Worm (Caenorhabditis elegans) whole organism, young adult: Measurements from ENCODE around the gene ZK1240.1.

Experiments used
- B0019.2 ChIP-seq: fragments of 200-800 bp; sonication (Bioruptor generic); conservative IDR thresholded peaks from 2 replicates; pipeline ENCODE4 v1.3.6; 2022; ENCODE audit warnings: missing genetic modification reagents, missing genetic modification characterization, missing compliant biosample characterization
- B0261.1 ChIP-seq: sonication (generic microtip); optimal IDR thresholded peaks from 2 replicates; lab custom pipeline; 2016; ENCODE audit warnings: mild to moderate bottlenecking, missing genetic modification characterization, moderate library complexity, missing compliant biosample characterization
- F23B12.7 ChIP-seq: sonication (generic microtip); optimal IDR thresholded peaks from 2 replicates; lab custom pipeline; 2017; ENCODE audit warnings: missing genetic modification characterization, mild to moderate bottlenecking, missing compliant biosample characterization, antibody characterized with exemption, moderate library complexity; ENCODE audit not compliant: insufficient read depth
- T26A5.8 ChIP-seq: sonication (generic microtip); optimal IDR thresholded peaks from 2 replicates; lab custom pipeline; 2016; ENCODE audit warnings: missing genetic modification characterization, missing compliant biosample characterization
- Y56A3A.18 ChIP-seq: fragments of 200-800 bp; sonication (Bioruptor generic); IDR thresholded peaks from 2 replicates; pipeline ENCODE4 v1.3.6; 2022; ENCODE audit warnings: missing genetic modification reagents, missing genetic modification characterization, missing compliant biosample characterization
- Y79H2A.3 ChIP-seq: fragments of 200-800 bp; sonication (Bioruptor generic); conservative IDR thresholded peaks from 2 replicates; pipeline ENCODE4 v1.3.6; 2022; ENCODE audit warnings: missing genetic modification reagents, missing genetic modification characterization, missing compliant biosample characterization
- bed-1 ChIP-seq: fragments of 200-800 bp; sonication (Bioruptor generic); IDR thresholded peaks from 2 replicates; pipeline ENCODE4 v1.3.6; 2022; ENCODE audit warnings: missing genetic modification reagents, missing genetic modification characterization, missing compliant biosample characterization
- cebp-1 ChIP-seq, 2 experiments: fragments of 200-800 bp in 1 of 2; sonication (Bioruptor generic) in 1 of 2; sonication (generic microtip) in 1 of 2; IDR thresholded peaks in 1 of 2; optimal IDR thresholded peaks in 1 of 2; 2 replicates each; pipeline versions ENCODE4 v1.3.6 to Lab custom; 2017 to 2022; ENCODE audit warnings: missing compliant biosample characterization in 2 of 2, missing genetic modification characterization in 2 of 2, mild to moderate bottlenecking in 1 of 2, missing genetic modification reagents in 1 of 2, moderate library complexity in 1 of 2
- egrh-3 ChIP-seq: fragments of 200-800 bp; sonication (Bioruptor generic); IDR thresholded peaks from 2 replicates; pipeline ENCODE4 v1.3.6; 2022; ENCODE audit warnings: missing genetic modification reagents, missing genetic modification characterization, missing compliant biosample characterization
- lin-35 ChIP-seq, 3 experiments: fragments of 150-350 bp in 2 of 3; sonication (generic microtip) in 1 of 3; optimal IDR thresholded peaks; 2 replicates each; lab custom pipeline; 2014 to 2018; ENCODE audit warnings: missing biosample characterization in 3 of 3, missing genetic modification characterization in 3 of 3, missing genetic modification reagents in 3 of 3
- lsl-1 ChIP-seq: fragments of 200-800 bp; sonication (Bioruptor generic); optimal IDR thresholded peaks from 2 replicates; lab custom pipeline; 2018; ENCODE audit warnings: mild to moderate bottlenecking, missing genetic modification characterization, moderate library complexity, missing compliant biosample characterization
- madf-3 ChIP-seq: fragments of 200-800 bp; sonication (Bioruptor generic); IDR thresholded peaks from 2 replicates; pipeline ENCODE4 v1.3.6; 2022; ENCODE audit warnings: missing genetic modification reagents, missing genetic modification characterization, missing compliant biosample characterization
- madf-6 ChIP-seq: fragments of 200-800 bp; sonication (Bioruptor generic); IDR thresholded peaks from 2 replicates; pipeline ENCODE4 v1.3.6; 2022; ENCODE audit warnings: missing genetic modification reagents, missing genetic modification characterization, missing compliant biosample characterization
- madf-8 ChIP-seq: fragments of 200-800 bp; sonication (Bioruptor generic); conservative IDR thresholded peaks from 2 replicates; pipeline ENCODE4 v1.3.6; 2022; ENCODE audit warnings: missing genetic modification reagents, missing genetic modification characterization, missing compliant biosample characterization
- nfya-1 ChIP-seq: sonication (generic microtip); optimal IDR thresholded peaks from 2 replicates; lab custom pipeline; 2017; ENCODE audit warnings: antibody characterized with exemption, missing compliant biosample characterization, missing genetic modification characterization, borderline replicate concordance; ENCODE audit not compliant: insufficient read depth
- pbrm-1 ChIP-seq: fragments of 200-800 bp; sonication (Bioruptor generic); IDR thresholded peaks from 2 replicates; pipeline ENCODE4 v1.3.6; 2022; ENCODE audit warnings: missing genetic modification reagents, missing genetic modification characterization, missing compliant biosample characterization
- sdz-38 ChIP-seq: sonication (generic microtip); optimal IDR thresholded peaks from 2 replicates; lab custom pipeline; 2016; ENCODE audit warnings: missing genotype, missing genetic modification characterization, missing compliant biosample characterization
- snpc-3.4 ChIP-seq: sonication (generic microtip); optimal IDR thresholded peaks from 2 replicates; lab custom pipeline; 2017; ENCODE audit warnings: missing genetic modification characterization, mild to moderate bottlenecking, missing compliant biosample characterization, antibody characterized with exemption, moderate library complexity, missing genotype, missing genetic modification reagents
- tlf-1 ChIP-seq: fragments of 200-800 bp; sonication (Bioruptor generic); optimal IDR thresholded peaks from 2 replicates; lab custom pipeline; 2018; ENCODE audit warnings: mild to moderate bottlenecking, missing genetic modification characterization, missing compliant biosample characterization
- zfh-2 ChIP-seq: fragments of 200-800 bp; sonication (Bioruptor generic); conservative IDR thresholded peaks from 2 replicates; pipeline ENCODE4 v1.3.6; 2022; ENCODE audit warnings: missing genetic modification reagents, missing genetic modification characterization, missing compliant biosample characterization
- ztf-22 ChIP-seq: fragments of 200-800 bp; sonication (Bioruptor generic); optimal IDR thresholded peaks from 2 replicates; lab custom pipeline; 2018; ENCODE audit warnings: mild to moderate bottlenecking, missing genetic modification characterization, moderate library complexity, missing compliant biosample characterization
- ztf-26 ChIP-seq: sonication (generic microtip); optimal IDR thresholded peaks from 2 replicates; lab custom pipeline; 2017; ENCODE audit warnings: missing genetic modification characterization, missing compliant biosample characterization

ZK1240.1 gene

ce11 chrII:2379673-2380072, 50.5 kb downstream of the ZK1240.1 start:
- TF ChIP-seq cebp-1 (GFP tag; IDR thresholded peaks at IDR 0.05; lab: Robert Waterston, UW) (no peak), cebp-1 (tag; optimal IDR thresholded peaks at IDR 0.05; lab: Kevin White, UChicago) (no peak), egrh-3 (GFP tag; lab: Robert Waterston, UW) (peak; percentile 55; the same call in 1 of the 2 replicates)

- no peak for TF ChIP-seq bed-1 (GFP tag; lab: Robert Waterston, UW)
- TF ChIP-seq pbrm-1 (GFP tag; lab: Robert Waterston, UW) = no peak
- TF ChIP-seq lin-35 (GFP tag; optimal IDR thresholded peaks at IDR 0.05; lab: Kevin White, UChicago) = no peak
- TF ChIP-seq madf-3 (GFP tag; lab: Robert Waterston, UW) = no peak
- no peak for TF ChIP-seq F23B12.7
- no peak for TF ChIP-seq madf-8
- no peak for TF ChIP-seq Y56A3A.18 (GFP tag; lab: Robert Waterston, UW)
- TF ChIP-seq madf-6 = no peak
- no peak for TF ChIP-seq B0019.2 (GFP tag; lab: Robert Waterston, UW)
- TF ChIP-seq sdz-38 (tag; lab: Kevin White, UChicago) = no peak
- TF ChIP-seq B0261.1 (tag; lab: Kevin White, UChicago) = no peak
- TF ChIP-seq nfya-1 (tag; lab: Kevin White, UChicago) = no peak
- no peak for TF ChIP-seq zfh-2 (GFP tag; lab: Robert Waterston, UW)
- no peak for TF ChIP-seq Y79H2A.3 (GFP tag; lab: Robert Waterston, UW)
- TF ChIP-seq lsl-1 = no peak
- no peak for TF ChIP-seq ztf-26
- TF ChIP-seq tlf-1 = no peak
- TF ChIP-seq ztf-22 = no peak
- TF ChIP-seq T26A5.8 (tag; lab: Kevin White, UChicago) = no peak
- no peak for TF ChIP-seq snpc-3.4 (tag; lab: Kevin White, UChicago)
These were observed 51.0 kb downstream of the ZK1240.1 start, which contains the start of gene F16G10.7 for ce11 chrII:2380174-2380573. TSS of gene F16G10.7 (minus strand) at chrII:2380274.
